Worm (Caenorhabditis elegans) whole organism, L1 larva: ENCODE data around the gene stdh-2.

Source experiments
- C16A3.4 ChIP-seq: fragments of 150-350 bp; optimal IDR thresholded peaks from 2 replicates; lab custom pipeline; 2014; ENCODE audit warnings: missing biosample characterization, missing genetic modification characterization
- aha-1 ChIP-seq: fragments of 150-350 bp; optimal IDR thresholded peaks from 2 replicates; lab custom pipeline; 2014; ENCODE audit warnings: missing biosample characterization, missing genetic modification characterization
- ama-1 ChIP-seq: fragments of 150-350 bp; optimal IDR thresholded peaks from 2 replicates; lab custom pipeline; 2014
- egl-27 ChIP-seq, 2 experiments: fragments of 150-350 bp in 1 of 2; sonication (generic microtip); optimal IDR thresholded peaks; 3 replicates each; lab custom pipeline; 2017 to 2018; ENCODE audit warnings: missing biosample characterization in 2 of 2, missing genetic modification characterization in 2 of 2, missing genetic modification reagents in 2 of 2
- lin-13 ChIP-seq: fragments of 150-350 bp; optimal IDR thresholded peaks from 2 replicates; lab custom pipeline; 2014; ENCODE audit warnings: missing biosample characterization, missing genetic modification reagents, missing genetic modification characterization
- nhr-28 ChIP-seq: fragments of 150-350 bp; optimal IDR thresholded peaks from 2 replicates; lab custom pipeline; 2014; ENCODE audit warnings: missing biosample characterization, missing genetic modification characterization
- snpc-4 ChIP-seq: fragments of 150-350 bp; optimal IDR thresholded peaks from 2 replicates; lab custom pipeline; 2014; ENCODE audit warnings: missing biosample characterization, missing genetic modification characterization
- sox-4 ChIP-seq: sonication (generic microtip); optimal IDR thresholded peaks from 2 replicates; lab custom pipeline; 2016; ENCODE audit warnings: missing genetic modification characterization, missing compliant biosample characterization
- swsn-7 ChIP-seq: sonication (generic microtip); optimal IDR thresholded peaks from 2 replicates; lab custom pipeline; 2016; ENCODE audit warnings: missing genetic modification characterization, missing compliant biosample characterization
- tbx-2 ChIP-seq: sonication (generic microtip); optimal IDR thresholded peaks from 2 replicates; lab custom pipeline; 2016; ENCODE audit warnings: missing genetic modification characterization, missing compliant biosample characterization
- unc-62 ChIP-seq: fragments of 150-350 bp; optimal IDR thresholded peaks from 2 replicates; lab custom pipeline; 2014; ENCODE audit warnings: missing biosample characterization, missing genetic modification reagents, missing genetic modification characterization
- unc-86 ChIP-seq: sonication (generic microtip); optimal IDR thresholded peaks from 2 replicates; lab custom pipeline; 2016; ENCODE audit warnings: missing genetic modification characterization, missing compliant biosample characterization

DNA sequence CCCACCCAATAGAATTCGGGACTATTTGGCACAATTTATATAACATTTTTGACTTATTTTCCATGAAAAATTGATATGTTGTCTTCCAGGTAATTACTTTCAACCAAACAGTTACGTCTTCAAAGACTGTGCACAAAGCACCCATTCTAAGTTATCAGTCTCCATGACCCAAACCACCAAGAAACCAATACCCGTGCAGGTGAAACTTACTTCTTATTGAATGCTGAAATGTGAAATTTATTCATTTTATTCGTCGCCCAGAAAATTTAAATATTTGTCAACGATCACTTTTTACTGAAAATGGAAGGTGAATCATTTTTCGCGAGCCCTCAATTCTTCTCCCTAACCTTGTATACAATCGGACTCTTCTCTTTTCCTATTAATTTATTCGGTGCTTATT is 33.6 kb upstream of the stdh-2 start, which contains the start of gene srh-281:
- TF ChIP-seq ama-1 (lab: Kevin White, UChicago) (no peak), swsn-7 (tag; lab: Kevin White, UChicago) (no peak), aha-1 (tag; lab: Kevin White, UChicago) (no peak), tbx-2 (tag; lab: Kevin White, UChicago) (no peak), unc-62 (GFP tag; lab: Kevin White, UChicago) (no peak), egl-27 (tag; optimal IDR thresholded peaks at IDR 0.05; lab: Kevin White, UChicago) (no peak), sox-4 (no peak), lin-13 (GFP tag; lab: Kevin White, UChicago) (no peak), nhr-28 (no peak), C16A3.4 (tag; lab: Kevin White, UChicago) (no peak), unc-86 (tag; lab: Kevin White, UChicago) (no peak), snpc-4 (tag; lab: Kevin White, UChicago) (no peak)
